Fruit fly (Drosophila melanogaster) whole organism, embryonic: ENCODE measurements around the gene Hs2st.

ENCODE experiments used
- Abd-B ChIP-seq: fragments of 200-800 bp; sonication (Bioruptor generic); optimal IDR thresholded peaks from 2 replicates; lab custom pipeline; 2018; ENCODE audit warnings: missing biosample characterization, mild to moderate bottlenecking, missing genetic modification characterization, moderate library complexity
- CG10209 ChIP-seq: fragments of 200-800 bp; sonication (Bioruptor generic); optimal IDR thresholded peaks from 3 replicates; lab custom pipeline; 2017; ENCODE audit warnings: missing biosample characterization, mild to moderate bottlenecking, missing genetic modification characterization, missing genetic modification reagents
- CG10979 ChIP-seq: fragments of 200-800 bp; sonication (Bioruptor generic); optimal IDR thresholded peaks from 2 replicates; lab custom pipeline; 2018; ENCODE audit warnings: missing biosample characterization, mild to moderate bottlenecking, missing genetic modification characterization, moderate library complexity
- CG11504 ChIP-seq: fragments of 200-800 bp; sonication (Bioruptor generic); optimal IDR thresholded peaks from 3 replicates; lab custom pipeline; 2019; ENCODE audit warnings: missing biosample characterization, mild to moderate bottlenecking, missing genetic modification characterization, moderate library complexity
- CG13775 ChIP-seq: fragments of 200-800 bp; sonication (Bioruptor generic); optimal IDR thresholded peaks from 3 replicates; lab custom pipeline; 2017; ENCODE audit warnings: missing biosample characterization, mild to moderate bottlenecking, missing genetic modification characterization
- CG14710 ChIP-seq: fragments of 200-800 bp; sonication (Bioruptor generic); optimal IDR thresholded peaks from 3 replicates; lab custom pipeline; 2019; ENCODE audit warnings: missing biosample characterization, mild to moderate bottlenecking, missing genetic modification characterization, moderate library complexity
- CG17361 ChIP-seq: fragments of 200-800 bp; sonication (Bioruptor generic); IDR thresholded peaks from 3 replicates; pipeline ENCODE4 v1.3.6; 2022; ENCODE audit warnings: missing biosample characterization, missing genetic modification characterization
- CG17385 ChIP-seq: fragments of 200-800 bp; sonication (Bioruptor generic); optimal IDR thresholded peaks from 3 replicates; lab custom pipeline; 2018; ENCODE audit warnings: missing biosample characterization, mild to moderate bottlenecking, missing genetic modification characterization
- CG18262 ChIP-seq: fragments of 200-800 bp; optimal IDR thresholded peaks from 3 replicates; lab custom pipeline; 2019; ENCODE audit warnings: missing biosample characterization, mild to moderate bottlenecking, missing genetic modification characterization, moderate library complexity
- CG18599 ChIP-seq: fragments of 200-800 bp; sonication (Bioruptor generic); optimal IDR thresholded peaks from 3 replicates; lab custom pipeline; 2017; ENCODE audit warnings: missing biosample characterization, missing genetic modification characterization, mild to moderate bottlenecking, moderate library complexity, missing genetic modification reagents
- CG2678 ChIP-seq: fragments of 200-800 bp; sonication (Bioruptor generic); optimal IDR thresholded peaks from 3 replicates; lab custom pipeline; 2019; ENCODE audit warnings: missing biosample characterization, mild to moderate bottlenecking, missing genetic modification characterization, moderate library complexity
- CG2712 ChIP-seq: fragments of 200-800 bp; optimal IDR thresholded peaks from 3 replicates; lab custom pipeline; 2019; ENCODE audit warnings: missing biosample characterization, mild to moderate bottlenecking, missing genetic modification characterization, moderate library complexity
- CG30403 ChIP-seq: fragments of 200-800 bp; sonication (Bioruptor generic); optimal IDR thresholded peaks from 3 replicates; lab custom pipeline; 2016; ENCODE audit warnings: missing biosample characterization, missing genetic modification characterization
- CG3065 ChIP-seq: fragments of 200-800 bp; sonication (Bioruptor generic); optimal IDR thresholded peaks from 2 replicates; lab custom pipeline; 2016; ENCODE audit warnings: missing biosample characterization, missing genetic modification characterization
- CG31441 ChIP-seq: fragments of 200-800 bp; sonication (Bioruptor generic); IDR thresholded peaks from 2 replicates; pipeline ENCODE4 v1.3.6; 2022; ENCODE audit warnings: missing biosample characterization, missing genetic modification characterization
- CG3281 ChIP-seq: fragments of 200-800 bp; sonication (Bioruptor generic); optimal IDR thresholded peaks from 3 replicates; lab custom pipeline; 2017; ENCODE audit warnings: missing biosample characterization, mild to moderate bottlenecking, missing genetic modification characterization
- CG3726 ChIP-seq: fragments of 200-800 bp; sonication (Bioruptor generic); IDR thresholded peaks from 3 replicates; pipeline ENCODE4, ENCODE4 v1.3.6; 2022; ENCODE audit warnings: missing biosample characterization, missing genetic modification characterization
- CG6813 ChIP-seq: fragments of 200-800 bp; sonication (Bioruptor generic); optimal IDR thresholded peaks from 2 replicates; lab custom pipeline; 2017; ENCODE audit warnings: missing biosample characterization, missing genetic modification characterization, mild to moderate bottlenecking, moderate library complexity, missing genetic modification reagents
- CG7556 ChIP-seq: fragments of 200-800 bp; sonication (Bioruptor generic); optimal IDR thresholded peaks from 2 replicates; lab custom pipeline; 2017; ENCODE audit warnings: missing biosample characterization, mild to moderate bottlenecking, missing genetic modification characterization
- CG7839 ChIP-seq: fragments of 200-800 bp; sonication (Bioruptor generic); optimal IDR thresholded peaks from 3 replicates; lab custom pipeline; 2018; ENCODE audit warnings: missing biosample characterization, mild to moderate bottlenecking, missing genetic modification characterization, moderate library complexity
- CG8281 ChIP-seq: fragments of 200-800 bp; sonication (Bioruptor generic); optimal IDR thresholded peaks from 2 replicates; lab custom pipeline; 2018; ENCODE audit warnings: missing biosample characterization, mild to moderate bottlenecking, missing genetic modification characterization, moderate library complexity
- CG9437 ChIP-seq: fragments of 200-800 bp; sonication (Bioruptor generic); optimal IDR thresholded peaks from 2 replicates; lab custom pipeline; 2018; ENCODE audit warnings: missing biosample characterization, mild to moderate bottlenecking, missing genetic modification characterization
- CG9727 ChIP-seq: fragments of 200-800 bp; sonication (Bioruptor generic); optimal IDR thresholded peaks from 3 replicates; lab custom pipeline; 2017; ENCODE audit warnings: missing biosample characterization, mild to moderate bottlenecking, missing genetic modification characterization
- CoRest ChIP-seq: fragments of 200-800 bp; sonication (Bioruptor generic); optimal IDR thresholded peaks from 3 replicates; lab custom pipeline; 2018; ENCODE audit warnings: missing biosample characterization, mild to moderate bottlenecking, missing genetic modification characterization, moderate library complexity
- Dp ChIP-seq: fragments of 200-800 bp; sonication (Bioruptor generic); optimal IDR thresholded peaks from 2 replicates; lab custom pipeline; 2018; ENCODE audit warnings: missing biosample characterization, mild to moderate bottlenecking, missing genetic modification characterization, moderate library complexity
- Hr3 ChIP-seq: fragments of 200-800 bp; sonication (Bioruptor generic); optimal IDR thresholded peaks from 3 replicates; lab custom pipeline; 2016; ENCODE audit warnings: missing biosample characterization, missing genetic modification characterization
- Med ChIP-seq: fragments of 200-800 bp; sonication (Bioruptor generic); peaks from one replicate; lab custom pipeline; 2016; ENCODE audit warnings: missing biosample characterization, missing genetic modification characterization, mild to moderate bottlenecking, inconsistent platforms, moderate library complexity
- Oli ChIP-seq: fragments of 200-800 bp; sonication (Bioruptor generic); optimal IDR thresholded peaks from 2 replicates; lab custom pipeline; 2018; ENCODE audit warnings: missing biosample characterization, mild to moderate bottlenecking, missing genetic modification characterization, moderate library complexity
- Sox100B ChIP-seq: fragments of 200-800 bp; sonication (Bioruptor generic); optimal IDR thresholded peaks from 3 replicates; lab custom pipeline; 2018; ENCODE audit warnings: missing biosample characterization, mild to moderate bottlenecking, missing genetic modification characterization
- az2 ChIP-seq: fragments of 200-800 bp; sonication (Bioruptor generic); optimal IDR thresholded peaks from 3 replicates; lab custom pipeline; 2016; ENCODE audit warnings: missing biosample characterization, missing genetic modification characterization
- bcd ChIP-seq: fragments of 200-800 bp; sonication (Bioruptor generic); optimal IDR thresholded peaks from 2 replicates; lab custom pipeline; 2017; ENCODE audit warnings: missing biosample characterization, mild to moderate bottlenecking, missing genetic modification characterization
- cato ChIP-seq: fragments of 200-800 bp; sonication (Bioruptor generic); optimal IDR thresholded peaks from 2 replicates; lab custom pipeline; 2016; ENCODE audit warnings: missing biosample characterization, missing genetic modification characterization, borderline replicate concordance
- dmrt99B ChIP-seq: fragments of 200-800 bp; sonication (Bioruptor generic); optimal IDR thresholded peaks from 2 replicates; lab custom pipeline; 2018; ENCODE audit warnings: missing biosample characterization, mild to moderate bottlenecking, missing genetic modification characterization, moderate library complexity
- fd96Cb ChIP-seq: fragments of 200-800 bp; sonication (Bioruptor generic); optimal IDR thresholded peaks from 2 replicates; lab custom pipeline; 2018; ENCODE audit warnings: missing biosample characterization, mild to moderate bottlenecking, missing genetic modification characterization, moderate library complexity
- gem ChIP-seq: fragments of 200-800 bp; sonication (Bioruptor generic); optimal IDR thresholded peaks from 2 replicates; lab custom pipeline; 2019; ENCODE audit warnings: missing biosample characterization, mild to moderate bottlenecking, missing genetic modification characterization, moderate library complexity
- grau ChIP-seq: fragments of 200-800 bp; optimal IDR thresholded peaks from 3 replicates; lab custom pipeline; 2019; ENCODE audit warnings: missing biosample characterization, mild to moderate bottlenecking, missing genetic modification characterization, moderate library complexity
- hbn ChIP-seq: fragments of 200-800 bp; sonication (Bioruptor generic); IDR thresholded peaks from 2 replicates; pipeline ENCODE4 v1.3.6; 2022; ENCODE audit warnings: missing biosample characterization, missing genetic modification characterization; ENCODE audit not compliant: partially characterized antibody
- lab ChIP-seq: fragments of 200-800 bp; sonication (Bioruptor generic); optimal IDR thresholded peaks from 3 replicates; lab custom pipeline; 2017; ENCODE audit warnings: missing biosample characterization, missing genetic modification characterization, mild to moderate bottlenecking, moderate library complexity, missing genetic modification reagents
- lola ChIP-seq, 3 experiments: fragments of >200 bp in 2 of 3; fragments of 200-800 bp in 1 of 3; sonication (Bioruptor generic) in 1 of 3; optimal IDR thresholded peaks; 2 replicates each; lab custom pipeline; 2017 to 2019; ENCODE audit warnings: missing biosample characterization in 3 of 3, missing genetic modification characterization in 3 of 3, mild to moderate bottlenecking in 1 of 3, moderate library complexity in 1 of 3
- luna ChIP-seq: fragments of 200-800 bp; sonication (Bioruptor generic); optimal IDR thresholded peaks from 2 replicates; lab custom pipeline; 2016; ENCODE audit warnings: missing biosample characterization, missing genetic modification characterization
- nmo ChIP-seq: fragments of 200-800 bp; sonication (Bioruptor generic); optimal IDR thresholded peaks from 2 replicates; lab custom pipeline; 2018; ENCODE audit warnings: missing biosample characterization, mild to moderate bottlenecking, missing genetic modification characterization, moderate library complexity
- odd ChIP-seq: fragments of 200-800 bp; sonication (Bioruptor generic); optimal IDR thresholded peaks from 2 replicates; lab custom pipeline; 2017; ENCODE audit warnings: missing biosample characterization, mild to moderate bottlenecking, missing genetic modification characterization
- phol ChIP-seq: fragments of 200-800 bp; sonication (Bioruptor generic); optimal IDR thresholded peaks from 3 replicates; lab custom pipeline; 2018; ENCODE audit warnings: missing biosample characterization, mild to moderate bottlenecking, missing genetic modification characterization, moderate library complexity
- row ChIP-seq: fragments of 200-800 bp; sonication (Bioruptor generic); IDR thresholded peaks from 3 replicates; pipeline ENCODE4 v1.3.6; 2022; ENCODE audit warnings: missing biosample characterization, missing genetic modification characterization
- sc ChIP-seq, 3 experiments: fragments of >200 bp in 2 of 3; fragments of 200-800 bp in 1 of 3; sonication (Bioruptor generic) in 1 of 3; optimal IDR thresholded peaks; 2 replicates in 2 of 3; 3 replicates in 1 of 3; lab custom pipeline; 2017; ENCODE audit warnings: mild to moderate bottlenecking in 1 of 3, missing biosample characterization in 1 of 3, missing genetic modification characterization in 1 of 3, missing genetic modification reagents in 1 of 3
- sens ChIP-seq: fragments of 200-800 bp; sonication (Bioruptor generic); peaks from one replicate; lab custom pipeline; 2016; ENCODE audit warnings: missing biosample characterization, missing genetic modification characterization
- tio ChIP-seq: fragments of 200-800 bp; sonication (Bioruptor generic); optimal IDR thresholded peaks from 2 replicates; lab custom pipeline; 2017; ENCODE audit warnings: missing biosample characterization, missing genetic modification characterization, inconsistent platforms

Hs2st gene

dm6 chr2L:19463405-19463804 lies 18.9 kb upstream of the Hs2st start:
- peak; percentile 59 for TF ChIP-seq CG7556 (GFP tag; lab: Kevin White, UChicago)
- TF ChIP-seq gem (tag; lab: Kevin White, UChicago): peak; percentile 56
- TF ChIP-seq Hr3 (GFP tag; lab: Kevin White, UChicago): peak; percentile 6
- no peak for TF ChIP-seq lab (GFP tag; lab: Kevin White, UChicago)
- TF ChIP-seq CG3726 (GFP tag; lab: Robert Waterston, UW): no peak
- TF ChIP-seq CG17385 (GFP tag; lab: Kevin White, UChicago): peak; percentile 1
- TF ChIP-seq hbn (GFP tag; lab: Robert Waterston, UW): no peak
- TF ChIP-seq CG18599 (GFP tag; lab: Kevin White, UChicago): peak; percentile 19
- peak; percentile 18 for TF ChIP-seq sens (GFP tag; lab: Kevin White, UChicago)
- peak; percentile 44 for TF ChIP-seq CG2678 (tag; lab: Kevin White, UChicago)
- TF ChIP-seq CoRest (tag; lab: Kevin White, UChicago): peak; percentile 36
- no peak for TF ChIP-seq cato (GFP tag; lab: Kevin White, UChicago)
- TF ChIP-seq CG13775 (GFP tag; lab: Kevin White, UChicago): peak; percentile 20
- TF ChIP-seq CG18262 (tag; lab: Kevin White, UChicago): peak; percentile 57
- TF ChIP-seq bcd: peak; percentile 4
- no peak for TF ChIP-seq CG3065 (GFP tag; lab: Kevin White, UChicago)
- peak; percentile 4 for TF ChIP-seq tio (GFP tag; lab: Kevin White, UChicago)
- peak in 1 of 3 experiments; percentile 28 for TF ChIP-seq lola (GFP tag; optimal IDR thresholded peaks at IDR 0.05; lab: Kevin White, UChicago)
- TF ChIP-seq CG6813: no peak
- TF ChIP-seq row (GFP tag; lab: Robert Waterston, UW): 0 out of 3 replicates have a peak, but pooled peaks have one; percentile 20
- peak; percentile 73 for TF ChIP-seq CG17361 (GFP tag; lab: Robert Waterston, UW)
- TF ChIP-seq CG31441 (GFP tag; lab: Robert Waterston, UW): peak; percentile 34; the same call in 1 of the 2 replicates
- peak; percentile 7 for TF ChIP-seq dmrt99B (tag; lab: Kevin White, UChicago)
- peak; percentile 23 for TF ChIP-seq CG7839
- peak; percentile 37 for TF ChIP-seq CG3281 (GFP tag; lab: Kevin White, UChicago)
- TF ChIP-seq grau (tag; lab: Kevin White, UChicago): peak; percentile 8
- TF ChIP-seq Oli: peak; percentile 41
- peak; percentile 63 for TF ChIP-seq CG9437 (GFP tag; lab: Kevin White, UChicago)
- peak; percentile 2 for TF ChIP-seq CG2712 (tag; lab: Kevin White, UChicago)
- TF ChIP-seq Sox100B (GFP tag; lab: Kevin White, UChicago): peak; percentile 58
- peak; percentile 32 for TF ChIP-seq nmo (GFP tag; lab: Kevin White, UChicago)
- TF ChIP-seq CG9727 (GFP tag; lab: Kevin White, UChicago): peak; percentile 31
- TF ChIP-seq odd: peak; percentile 16
- peak; percentile 0 for TF ChIP-seq az2 (GFP tag; lab: Kevin White, UChicago)
- peak; percentile 8 for TF ChIP-seq CG14710
- TF ChIP-seq phol (tag; lab: Kevin White, UChicago): peak; percentile 35
- no peak for TF ChIP-seq Med (GFP tag; lab: Kevin White, UChicago)
- no peak for TF ChIP-seq CG8281 (tag; lab: Kevin White, UChicago)
- TF ChIP-seq fd96Cb (tag; lab: Kevin White, UChicago): peak; percentile 12
- no peak for TF ChIP-seq luna
- peak; percentile 30 for TF ChIP-seq CG11504 (tag; lab: Kevin White, UChicago)
- TF ChIP-seq CG10209: peak; percentile 5
- TF ChIP-seq CG10979: peak; percentile 33
- TF ChIP-seq Abd-B (GFP tag; lab: Kevin White, UChicago): peak; percentile 9
- TF ChIP-seq CG30403 (GFP tag; lab: Kevin White, UChicago): peak; percentile 12
- TF ChIP-seq Dp (GFP tag; lab: Kevin White, UChicago): no peak
- TF ChIP-seq sc (optimal IDR thresholded peaks at IDR 0.05; lab: Kevin White, UChicago): no peak
- TF ChIP-seq sc (GFP tag; optimal IDR thresholded peaks at IDR 0.05; lab: Kevin White, UChicago): peak; percentile 2
